Worm (Caenorhabditis elegans): ENCODE measurements around the gene F28H7.2.

The F28H7.2 gene

DNA sequence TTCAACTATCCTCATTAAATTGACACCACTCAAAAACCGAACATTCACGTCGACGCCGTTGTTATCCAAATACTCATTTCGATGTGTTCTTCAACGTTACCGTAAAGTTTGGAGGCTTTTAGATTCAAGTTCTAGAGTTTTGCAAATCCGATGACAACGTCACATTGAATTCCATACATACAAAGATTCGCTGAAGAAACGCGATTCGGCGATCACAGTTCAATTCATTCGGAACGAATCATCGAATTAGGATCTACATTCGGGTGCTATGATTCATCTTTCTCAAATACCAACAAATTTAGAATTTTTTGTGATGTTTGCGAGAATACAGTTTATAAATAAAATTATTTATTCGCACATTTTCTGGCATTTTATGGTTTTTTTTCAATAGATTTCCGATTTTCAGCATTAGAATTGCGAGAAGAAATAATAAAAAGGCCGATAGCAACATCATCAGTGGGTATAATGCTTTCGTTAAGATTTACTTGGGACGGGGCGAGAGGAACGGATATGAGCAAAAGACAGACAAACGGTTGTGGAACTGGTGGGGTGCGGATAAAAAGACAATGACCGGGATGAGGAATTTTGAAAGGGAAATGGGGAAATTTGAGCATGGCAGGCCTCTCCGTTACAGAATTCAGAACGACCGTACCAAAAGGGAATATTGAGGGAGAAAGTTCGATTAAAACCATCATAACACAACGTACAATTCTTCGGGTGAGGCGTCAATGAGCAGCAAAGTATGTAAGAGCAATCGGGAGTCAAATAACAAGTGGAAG lies 35.7 kb upstream of the F28H7.2 start (continued):
- TF ChIP-seq atf-7 (tag; optimal IDR thresholded peaks at IDR 0.05) (peak; percentile 41), mcd-1 (GFP tag; IDR thresholded peaks at IDR 0.05) (no peak), lsl-1 (GFP tag; optimal IDR thresholded peaks at IDR 0.05) (no peak)

ce11 chrV:10712608-10712900 lies 35.1 kb upstream of the F28H7.2 start:
- TF ChIP-seq bed-1 (GFP tag; IDR thresholded peaks at IDR 0.05) (no peak), ztf-25 (GFP tag; IDR thresholded peaks at IDR 0.05) (peak; percentile 53; the same call in 1 of the 2 replicates), hsf-1 (GFP tag; IDR thresholded peaks at IDR 0.05) (0 out of 2 replicates have a peak, but pooled peaks have one; percentile 8), ama-1 (optimal IDR thresholded peaks at IDR 0.05) (no peak), ama-1 (GFP tag; optimal IDR thresholded peaks at IDR 0.05) (peak in 1 of 2 experiments; percentile 5), ztf-28 (GFP tag; IDR thresholded peaks at IDR 0.05) (0 out of 2 replicates have a peak, but pooled peaks have one; percentile 5), ets-4 (GFP tag; optimal IDR thresholded peaks at IDR 0.05) (no peak), K11D2.4 (GFP tag; IDR thresholded peaks at IDR 0.05) (0 out of 2 replicates have a peak, but pooled peaks have one; percentile 3)

- TF ChIP-seq hrde-1 (tag; optimal IDR thresholded peaks at IDR 0.05; ENCODE audit: borderline replicate concordance) (no peak), K12H6.12 (tag; optimal IDR thresholded peaks at IDR 0.05) (no peak), cebp-1 (GFP tag; IDR thresholded peaks at IDR 0.05) (no peak), cebp-1 (tag; optimal IDR thresholded peaks at IDR 0.05) (peak; percentile 14), ceh-79 (tag; optimal IDR thresholded peaks at IDR 0.05) (no peak), Y56A3A.18 (GFP tag; IDR thresholded peaks at IDR 0.05) (no peak), hlh-26 (GFP tag; conservative IDR thresholded peaks at IDR 0.05) (no peak), dox-1 (GFP tag; IDR thresholded peaks at IDR 0.05) (no peak), sea-2 (GFP tag; IDR thresholded peaks at IDR 0.05) (no peak), lir-1 (GFP tag; conservative IDR thresholded peaks at IDR 0.05) (no peak), repo-1 (tag; optimal IDR thresholded peaks at IDR 0.05) (no peak), F33H1.4 (GFP tag; IDR thresholded peaks at IDR 0.05) (no peak), lsy-27 (tag; optimal IDR thresholded peaks at IDR 0.05; ENCODE audit: borderline replicate concordance, insufficient read depth) (no peak), Y53G8AR.9 (GFP tag; conservative IDR thresholded peaks at IDR 0.05) (no peak), F23B12.7 (tag; optimal IDR thresholded peaks at IDR 0.05; ENCODE audit: insufficient read depth) (no peak), F49E8.2 (tag; optimal IDR thresholded peaks at IDR 0.05; ENCODE audit: insufficient read depth) (no peak), die-1 (tag; optimal IDR thresholded peaks at IDR 0.05) (no peak), ztf-18 (tag; optimal IDR thresholded peaks at IDR 0.05) (no peak), nhr-80 (tag; optimal IDR thresholded peaks at IDR 0.05) (peak; percentile 71), F57A8.1 (GFP tag; optimal IDR thresholded peaks at IDR 0.05) (no peak), madf-10 (tag; optimal IDR thresholded peaks at IDR 0.05) (no peak), aptf-2 (GFP tag; conservative IDR thresholded peaks at IDR 0.05) (no peak), lin-35 (GFP tag; optimal IDR thresholded peaks at IDR 0.05) (no peak), C17E4.6 (GFP tag; IDR thresholded peaks at IDR 0.05) (no peak), snpc-1.3 (tag; optimal IDR thresholded peaks at IDR 0.05; ENCODE audit: insufficient read depth) (no peak), efl-1 (GFP tag; optimal IDR thresholded peaks at IDR 0.05) (no peak), mxl-1 (tag; optimal IDR thresholded peaks at IDR 0.05) (no peak), cebp-2 (GFP tag; IDR thresholded peaks at IDR 0.05) (no peak), egl-18 (GFP tag; IDR thresholded peaks at IDR 0.05) (no peak), C06A6.2 (GFP tag; conservative IDR thresholded peaks at IDR 0.05) (no peak), snpc-1.1 (tag; optimal IDR thresholded peaks at IDR 0.05; ENCODE audit: insufficient read depth) (no peak), atf-7 (tag; optimal IDR thresholded peaks at IDR 0.05) (peak; percentile 11), pha-4 (tag; optimal IDR thresholded peaks at IDR 0.05) (no peak), lin-54 (GFP tag; optimal IDR thresholded peaks at IDR 0.05) (no peak)
Observed at ce11 chrV:10713704-10714239, 33.9 kb upstream of the F28H7.2 start.
